Worm (Caenorhabditis elegans) whole organism, early embryonic: Measurements from ENCODE around the gene aaim-1.

ENCODE experiments used
- B0310.2 ChIP-seq: sonication (generic microtip); optimal IDR thresholded peaks from 2 replicates; lab custom pipeline; 2016; ENCODE audit warnings: mild to moderate bottlenecking, missing genetic modification characterization, missing compliant biosample characterization
- flt-1 ChIP-seq: fragments of 200-800 bp; sonication (Bioruptor generic); IDR thresholded peaks from 2 replicates; pipeline ENCODE4 v1.3.6; 2022; ENCODE audit warnings: missing genetic modification characterization, missing compliant biosample characterization
- tra-4 ChIP-seq: sonication (generic microtip); optimal IDR thresholded peaks from 2 replicates; lab custom pipeline; 2017; ENCODE audit warnings: missing genetic modification characterization, missing compliant biosample characterization

- TF ChIP-seq flt-1 (GFP tag; lab: Robert Waterston, UW) (no peak), tra-4 (tag; lab: Kevin White, UChicago) (no peak), B0310.2 (tag; lab: Kevin White, UChicago) (no peak)
Observed at ce11 chrX:6514466-6514865, 47.8 kb downstream of the aaim-1 start.
